Fruit fly (Drosophila melanogaster): ENCODE measurements around the gene eIF3e.
A peak's percentile ranks its signal among the peaks of the same experiment; 100 is the strongest.

The eIF3e gene

DNA sequence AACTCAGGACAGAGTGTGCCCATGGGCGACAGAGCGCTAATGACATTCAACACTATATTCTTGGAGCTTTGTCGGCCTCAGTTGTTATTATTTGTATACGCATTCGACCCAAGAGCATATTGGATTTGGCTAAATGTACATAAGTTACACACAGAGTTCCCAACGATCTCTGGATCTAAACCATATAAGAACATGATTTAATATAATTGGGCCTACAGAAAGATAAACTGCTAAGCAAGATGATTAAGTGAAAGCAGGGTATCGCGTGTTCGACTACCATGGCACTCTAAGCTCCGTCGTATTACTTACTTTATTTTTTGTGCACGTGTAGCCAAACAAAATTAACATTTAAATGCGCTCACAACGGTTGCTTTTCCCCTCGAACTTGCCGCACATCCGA, 26.5 kb downstream of the eIF3e start (continued):
- TF ChIP-seq Mes4 (GFP tag; optimal IDR thresholded peaks at IDR 0.05) (no peak), Bdp1 (GFP tag; optimal IDR thresholded peaks at IDR 0.05) (no peak), Bteb2 (GFP tag; optimal IDR thresholded peaks at IDR 0.05) (peak; percentile 8), CG14710 (tag; optimal IDR thresholded peaks at IDR 0.05) (peak; percentile 9), lilli (GFP tag; optimal IDR thresholded peaks at IDR 0.05) (peak; percentile 35), CG11723 (GFP tag; optimal IDR thresholded peaks at IDR 0.05) (no peak), cg (GFP tag; optimal IDR thresholded peaks at IDR 0.05) (no peak), HmgZ (tag; optimal IDR thresholded peaks at IDR 0.05) (no peak), CG5245 (GFP tag; optimal IDR thresholded peaks at IDR 0.05) (no peak), dmrt11E (tag; optimal IDR thresholded peaks at IDR 0.05) (peak; percentile 55), CG2129 (GFP tag; IDR thresholded peaks at IDR 0.05; ENCODE audit: partially characterized antibody) (no peak), esg (GFP tag; conservative IDR thresholded peaks at IDR 0.05) (peak; percentile 33; the same call in 1 of the 2 replicates), CG12769 (tag; optimal IDR thresholded peaks at IDR 0.05) (peak; percentile 44), bab2 (GFP tag; optimal IDR thresholded peaks at IDR 0.05) (peak; percentile 21), CG10431 (GFP tag; optimal IDR thresholded peaks at IDR 0.05) (no peak), schlank (tag; optimal IDR thresholded peaks at IDR 0.05) (no peak), CG10147 (GFP tag; optimal IDR thresholded peaks at IDR 0.05) (no peak), CG10274 (GFP tag; optimal IDR thresholded peaks at IDR 0.05) (no peak), vvl (GFP tag; IDR thresholded peaks at IDR 0.05) (peak; percentile 39; the same call in 1 of the 2 replicates), CG3281 (GFP tag; optimal IDR thresholded peaks at IDR 0.05) (no peak), CG12942 (GFP tag; optimal IDR thresholded peaks at IDR 0.05) (peak; percentile 7), fd102C (GFP tag; optimal IDR thresholded peaks at IDR 0.05) (no peak), sna (GFP tag; IDR thresholded peaks at IDR 0.05; ENCODE audit: partially characterized antibody) (no peak), CG15601 (tag; optimal IDR thresholded peaks at IDR 0.05) (peak; percentile 60), pita (GFP tag; optimal IDR thresholded peaks at IDR 0.05) (no peak), TFAM (GFP tag; optimal IDR thresholded peaks at IDR 0.05) (no peak), oc (tag; optimal IDR thresholded peaks at IDR 0.05) (peak; percentile 51), CG30431 (GFP tag; optimal IDR thresholded peaks at IDR 0.05) (peak; percentile 12), maf-S (GFP tag; optimal IDR thresholded peaks at IDR 0.05) (no peak), CG17385 (GFP tag; optimal IDR thresholded peaks at IDR 0.05) (peak; percentile 27), CG31441 (GFP tag; IDR thresholded peaks at IDR 0.05) (peak; percentile 55), Asciz (GFP tag; optimal IDR thresholded peaks at IDR 0.05) (no peak), ci (GFP tag; IDR thresholded peaks at IDR 0.05) (0 out of 3 replicates have a peak, but pooled peaks have one; percentile 45), CG2202 (tag; optimal IDR thresholded peaks at IDR 0.05) (peak; percentile 33), sens (GFP tag) (peak; percentile 92), CG6175 (GFP tag; IDR thresholded peaks at IDR 0.05) (no peak), nerfin-1 (tag; optimal IDR thresholded peaks at IDR 0.05) (peak; percentile 1), HHEX (GFP tag; optimal IDR thresholded peaks at IDR 0.05) (peak; percentile 30), NfI (GFP tag; optimal IDR thresholded peaks at IDR 0.05) (peak; percentile 28), fd96Cb (tag; optimal IDR thresholded peaks at IDR 0.05) (peak; percentile 44), fd64A (GFP tag; optimal IDR thresholded peaks at IDR 0.05) (peak; percentile 5), CG15011 (GFP tag; optimal IDR thresholded peaks at IDR 0.05) (no peak), cwo (GFP tag; optimal IDR thresholded peaks at IDR 0.05) (peak; percentile 17), tup (GFP tag; optimal IDR thresholded peaks at IDR 0.05) (no peak), CG2678 (tag; optimal IDR thresholded peaks at IDR 0.05) (peak; percentile 39), H2.0 (GFP tag; IDR thresholded peaks at IDR 0.05) (peak; percentile 46), chinmo (GFP tag; IDR thresholded peaks at IDR 0.05; ENCODE audit: partially characterized antibody) (no peak), Eip74EF (GFP tag; optimal IDR thresholded peaks at IDR 0.05) (peak in 1 of 2 experiments; percentile 1), jing (GFP tag; optimal IDR thresholded peaks at IDR 0.05) (peak; percentile 18), CG17829 (tag; optimal IDR thresholded peaks at IDR 0.05) (peak; percentile 14)
